Worm (Caenorhabditis elegans) whole organism, late embryonic: ENCODE results near the gene F35A5.1.

Source experiments
- C38D4.7 ChIP-seq: fragments of 200-800 bp; sonication (Bioruptor generic); optimal IDR thresholded peaks from 2 replicates; lab custom pipeline; 2018; ENCODE audit warnings: mild to moderate bottlenecking, missing genetic modification characterization, moderate library complexity, missing compliant biosample characterization
- F13H6.1 ChIP-seq: sonication (generic microtip); optimal IDR thresholded peaks from 2 replicates; lab custom pipeline; 2016; ENCODE audit warnings: missing genetic modification characterization, missing compliant biosample characterization
- Y22D7AL.16 ChIP-seq: sonication (generic microtip); optimal IDR thresholded peaks from 2 replicates; lab custom pipeline; 2016; ENCODE audit warnings: missing genetic modification characterization, missing compliant biosample characterization
- ceh-30 ChIP-seq: fragments of 150-350 bp; optimal IDR thresholded peaks from 2 replicates; lab custom pipeline; 2014; ENCODE audit warnings: missing biosample characterization, missing genetic modification characterization
- dmd-4 ChIP-seq: sonication (generic microtip); optimal IDR thresholded peaks from 2 replicates; lab custom pipeline; 2016; ENCODE audit warnings: borderline replicate concordance, missing genetic modification characterization, missing compliant biosample characterization
- fkh-10 ChIP-seq: fragments of 150-350 bp; optimal IDR thresholded peaks from 2 replicates; lab custom pipeline; 2014; ENCODE audit warnings: missing biosample characterization, missing genetic modification reagents, missing genetic modification characterization
- fkh-6 ChIP-seq: sonication (generic microtip); optimal IDR thresholded peaks from 2 replicates; lab custom pipeline; 2016; ENCODE audit warnings: missing genetic modification characterization, missing compliant biosample characterization
- lin-11 ChIP-seq: fragments of 200-800 bp; sonication (Bioruptor generic); optimal IDR thresholded peaks from 2 replicates; lab custom pipeline; 2018; ENCODE audit warnings: mild to moderate bottlenecking, missing genetic modification characterization, missing compliant biosample characterization
- nhr-11 ChIP-seq: fragments of 150-350 bp; optimal IDR thresholded peaks from 2 replicates; lab custom pipeline; 2014; ENCODE audit warnings: missing biosample characterization, missing genetic modification characterization
- pax-1 ChIP-seq: fragments of 150-350 bp; optimal IDR thresholded peaks from 2 replicates; lab custom pipeline; 2014; ENCODE audit warnings: missing biosample characterization, missing genetic modification characterization
- sox-2 ChIP-seq: fragments of 200-800 bp; sonication (Bioruptor generic); IDR thresholded peaks from 2 replicates; pipeline ENCODE4 v1.3.6; 2022; ENCODE audit warnings: missing genetic modification reagents, missing genetic modification characterization, missing compliant biosample characterization
- tbx-2 ChIP-seq: sonication (generic microtip); optimal IDR thresholded peaks from 2 replicates; lab custom pipeline; 2016; ENCODE audit warnings: missing genetic modification characterization, missing compliant biosample characterization
- unc-86 ChIP-seq: sonication (generic microtip); optimal IDR thresholded peaks from 2 replicates; lab custom pipeline; 2016; ENCODE audit warnings: missing genetic modification characterization, missing compliant biosample characterization

DNA sequence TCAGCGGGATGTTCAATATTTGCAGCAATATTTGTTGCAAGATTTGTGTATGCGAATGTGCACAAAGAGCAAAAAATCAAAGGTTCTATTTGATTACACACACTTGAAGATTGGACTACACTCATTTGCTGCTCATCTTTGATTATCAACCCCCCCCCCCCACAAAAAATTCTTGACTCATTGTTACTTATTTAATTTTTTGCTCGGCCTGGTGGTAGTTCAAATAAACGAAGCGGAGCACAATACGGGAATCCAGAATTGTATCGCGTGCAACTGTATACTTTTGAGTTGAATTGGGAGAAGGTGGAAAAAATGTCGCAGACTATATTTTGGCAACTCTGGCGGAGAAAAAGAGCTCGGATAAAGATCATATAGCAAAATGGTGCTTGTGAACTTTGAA is 11.6 kb upstream of the F35A5.1 start, which contains the start of gene F35A5.5:
- TF ChIP-seq lin-11 (tag; lab: Kevin White, UChicago) (no peak), sox-2 (GFP tag; lab: Robert Waterston, UW) (no peak), fkh-10 (no peak), pax-1 (tag; lab: Kevin White, UChicago) (no peak), Y22D7AL.16 (tag; lab: Kevin White, UChicago) (no peak), nhr-11 (no peak), ceh-30 (tag; lab: Kevin White, UChicago) (no peak), C38D4.7 (GFP tag; lab: Kevin White, UChicago) (no peak), F13H6.1 (tag; lab: Kevin White, UChicago) (no peak), dmd-4 (tag; lab: Kevin White, UChicago) (no peak), fkh-6 (tag; lab: Kevin White, UChicago) (no peak), tbx-2 (no peak), unc-86 (tag; lab: Kevin White, UChicago) (no peak)
